Fruit fly (Drosophila melanogaster) whole organism, adult: ENCODE data around the gene CG10663.

ENCODE experiments used
- CG7101 ChIP-seq: fragments of 200-800 bp; sonication (Bioruptor generic); optimal IDR thresholded peaks from 2 replicates; lab custom pipeline; 2018; ENCODE audit warnings: missing biosample characterization, mild to moderate bottlenecking, missing genetic modification characterization, moderate library complexity
- Clk ChIP-seq: fragments of 200-800 bp; sonication (Bioruptor generic); optimal IDR thresholded peaks from 2 replicates; lab custom pipeline; 2017; ENCODE audit warnings: missing biosample characterization, missing genetic modification characterization
- Crg-1 ChIP-seq: fragments of 200-800 bp; sonication (Bioruptor generic); optimal IDR thresholded peaks from 2 replicates; lab custom pipeline; 2016; ENCODE audit warnings: missing biosample characterization, missing genetic modification characterization
- bab1 ChIP-seq: fragments of 200-800 bp; sonication (Bioruptor generic); optimal IDR thresholded peaks from 3 replicates; lab custom pipeline; 2019; ENCODE audit warnings: missing biosample characterization, mild to moderate bottlenecking, missing genetic modification characterization, moderate library complexity
- cic ChIP-seq: fragments of 200-800 bp; sonication (Bioruptor generic); optimal IDR thresholded peaks from 2 replicates; lab custom pipeline; 2017; ENCODE audit warnings: missing biosample characterization, mild to moderate bottlenecking, missing genetic modification characterization, moderate library complexity
- kay ChIP-seq: fragments of 200-800 bp; sonication (Bioruptor generic); peaks from one replicate; lab custom pipeline; 2016; ENCODE audit warnings: missing biosample characterization, missing genetic modification characterization, borderline replicate concordance
- pad ChIP-seq: fragments of 200-800 bp; sonication (Bioruptor generic); optimal IDR thresholded peaks from 3 replicates; lab custom pipeline; 2017; ENCODE audit warnings: missing biosample characterization, missing genetic modification characterization, mild to moderate bottlenecking, moderate library complexity, missing genetic modification reagents

dm6 chr3L:12482246-12482645 is 2.6 kb downstream of the CG10663 start, which contains the start of gene CG33725:
- no peak for TF ChIP-seq CG7101 (tag; lab: Kevin White, UChicago)
- TF ChIP-seq Crg-1, result no peak
- TF ChIP-seq bab1 (GFP tag; lab: Kevin White, UChicago), result no peak
- TF ChIP-seq cic, result no peak
- TF ChIP-seq pad (GFP tag; lab: Kevin White, UChicago), result no peak
- TF ChIP-seq kay, result no peak
- no peak for TF ChIP-seq Clk (GFP tag; lab: Kevin White, UChicago)
